Fruit fly (Drosophila melanogaster) whole organism, embryonic: Measurements from ENCODE around the gene Unc50.
A peak's percentile ranks its signal among the peaks of the same experiment; 100 is the strongest.

Source experiments
- CG10267 ChIP-seq: fragments of 200-800 bp; sonication (Bioruptor generic); optimal IDR thresholded peaks from 2 replicates; lab custom pipeline; 2018; ENCODE audit warnings: missing biosample characterization, mild to moderate bottlenecking, missing genetic modification characterization, moderate library complexity
- CG12155 ChIP-seq: fragments of 200-800 bp; sonication (Bioruptor generic); optimal IDR thresholded peaks from 3 replicates; lab custom pipeline; 2016; ENCODE audit warnings: missing biosample characterization, missing genetic modification characterization
- CG1233 ChIP-seq: fragments of 200-800 bp; sonication (Bioruptor generic); optimal IDR thresholded peaks from 4 replicates; lab custom pipeline; 2018; ENCODE audit warnings: missing biosample characterization, mild to moderate bottlenecking, missing genetic modification characterization
- CG12659 ChIP-seq: fragments of 200-800 bp; sonication (Bioruptor generic); optimal IDR thresholded peaks from 3 replicates; lab custom pipeline; 2017; ENCODE audit warnings: mild to moderate bottlenecking, missing biosample characterization, missing genetic modification reagents, missing genetic modification characterization
- CG13624 ChIP-seq: fragments of 200-800 bp; sonication (Bioruptor generic); optimal IDR thresholded peaks from 2 replicates; lab custom pipeline; 2016; ENCODE audit warnings: missing biosample characterization, missing genetic modification characterization
- CG1602 ChIP-seq: fragments of 200-800 bp; sonication (Bioruptor generic); optimal IDR thresholded peaks from 3 replicates; lab custom pipeline; 2016; ENCODE audit warnings: missing biosample characterization, missing genetic modification characterization
- CG16813 ChIP-seq: fragments of 200-800 bp; sonication (Bioruptor generic); IDR thresholded peaks from 3 replicates; pipeline ENCODE4 v1.3.6; 2022; ENCODE audit warnings: missing biosample characterization, missing genetic modification characterization; ENCODE audit not compliant: partially characterized antibody
- CG17186 ChIP-seq: fragments of 200-800 bp; sonication (Bioruptor generic); optimal IDR thresholded peaks from 3 replicates; lab custom pipeline; 2017; ENCODE audit warnings: missing biosample characterization, missing genetic modification reagents, missing genetic modification characterization
- CG18599 ChIP-seq: fragments of 200-800 bp; sonication (Bioruptor generic); optimal IDR thresholded peaks from 3 replicates; lab custom pipeline; 2017; ENCODE audit warnings: missing biosample characterization, missing genetic modification characterization, mild to moderate bottlenecking, moderate library complexity, missing genetic modification reagents
- CG2116 ChIP-seq: fragments of 200-800 bp; sonication (Bioruptor generic); optimal IDR thresholded peaks from 3 replicates; lab custom pipeline; 2018; ENCODE audit warnings: missing biosample characterization, mild to moderate bottlenecking, missing genetic modification characterization
- CG31388 ChIP-seq: fragments of 200-800 bp; sonication (Bioruptor generic); optimal IDR thresholded peaks from 2 replicates; lab custom pipeline; 2016; ENCODE audit warnings: missing biosample characterization, missing genetic modification characterization
- CG34376 ChIP-seq: fragments of 200-800 bp; sonication (Bioruptor generic); optimal IDR thresholded peaks from 2 replicates; lab custom pipeline; 2018; ENCODE audit warnings: missing biosample characterization, mild to moderate bottlenecking, missing genetic modification characterization
- CG3838 ChIP-seq: fragments of 200-800 bp; sonication (Bioruptor generic); optimal IDR thresholded peaks from 3 replicates; lab custom pipeline; 2016; ENCODE audit warnings: missing biosample characterization, missing genetic modification characterization
- CG4360 ChIP-seq: fragments of 200-800 bp; sonication (Bioruptor generic); IDR thresholded peaks from 2 replicates; pipeline ENCODE4 v1.3.6; 2022; ENCODE audit warnings: missing biosample characterization, missing genetic modification characterization
- CG5180 ChIP-seq: fragments of 200-800 bp; sonication (Bioruptor generic); optimal IDR thresholded peaks from 3 replicates; lab custom pipeline; 2017; ENCODE audit warnings: missing biosample characterization, missing genetic modification characterization, mild to moderate bottlenecking, moderate library complexity, missing genetic modification reagents
- CG6175 ChIP-seq: fragments of 200-800 bp; sonication (Bioruptor generic); IDR thresholded peaks from 3 replicates; pipeline ENCODE4 v1.3.6; 2022; ENCODE audit warnings: missing biosample characterization, missing genetic modification characterization
- CG6272 ChIP-seq: fragments of 200-800 bp; sonication (Bioruptor generic); IDR thresholded peaks from 2 replicates; pipeline ENCODE4 v1.3.6; 2022; ENCODE audit warnings: missing biosample characterization, missing genetic modification characterization
- CG6654 ChIP-seq: fragments of 200-800 bp; sonication (Bioruptor generic); optimal IDR thresholded peaks from 2 replicates; lab custom pipeline; 2017; ENCODE audit warnings: missing biosample characterization, mild to moderate bottlenecking, missing genetic modification characterization
- CG7357 ChIP-seq: fragments of 200-800 bp; sonication (Bioruptor generic); IDR thresholded peaks from 3 replicates; pipeline ENCODE4 v1.3.6; 2022; ENCODE audit warnings: missing biosample characterization, missing genetic modification characterization
- CG7372 ChIP-seq: fragments of 200-800 bp; sonication (Bioruptor generic); IDR thresholded peaks from 2 replicates; pipeline ENCODE4 v1.3.6; 2022; ENCODE audit warnings: missing biosample characterization, missing genetic modification characterization
- CG7839 ChIP-seq: fragments of 200-800 bp; sonication (Bioruptor generic); optimal IDR thresholded peaks from 3 replicates; lab custom pipeline; 2018; ENCODE audit warnings: missing biosample characterization, mild to moderate bottlenecking, missing genetic modification characterization, moderate library complexity
- CG8089 ChIP-seq: fragments of 200-800 bp; sonication (Bioruptor generic); optimal IDR thresholded peaks from 3 replicates; lab custom pipeline; 2016; ENCODE audit warnings: missing biosample characterization, missing genetic modification characterization
- CG8359 ChIP-seq: fragments of 200-800 bp; sonication (Bioruptor generic); optimal IDR thresholded peaks from 2 replicates; lab custom pipeline; 2017; ENCODE audit warnings: missing biosample characterization, mild to moderate bottlenecking, missing genetic modification characterization, borderline replicate concordance
- Doc2 ChIP-seq: fragments of 200-800 bp; sonication (Bioruptor generic); IDR thresholded peaks from 2 replicates; pipeline ENCODE4 v1.3.6; 2022; ENCODE audit warnings: missing biosample characterization, missing genetic modification characterization
- ERR ChIP-seq: fragments of 200-800 bp; sonication (Bioruptor generic); optimal IDR thresholded peaks from 2 replicates; lab custom pipeline; 2016; ENCODE audit warnings: missing biosample characterization, missing genetic modification characterization
- Neu2 ChIP-seq: fragments of 200-800 bp; sonication (Bioruptor generic); optimal IDR thresholded peaks from 3 replicates; lab custom pipeline; 2016; ENCODE audit warnings: missing biosample characterization, missing genetic modification characterization, borderline replicate concordance
- NfI ChIP-seq: fragments of 200-800 bp; sonication (Bioruptor generic); optimal IDR thresholded peaks from 3 replicates; lab custom pipeline; 2018; ENCODE audit warnings: missing biosample characterization, mild to moderate bottlenecking, missing genetic modification characterization, moderate library complexity
- Poxn ChIP-seq: fragments of 200-800 bp; sonication (Bioruptor generic); IDR thresholded peaks from 2 replicates; pipeline ENCODE4 v1.3.6; 2022; ENCODE audit warnings: missing biosample characterization, missing genetic modification characterization
- Sry-δ ChIP-seq: fragments of 200-800 bp; sonication (Bioruptor generic); optimal IDR thresholded peaks from 2 replicates; lab custom pipeline; 2016; ENCODE audit warnings: missing biosample characterization, missing genetic modification characterization
- TFAM ChIP-seq: fragments of 200-800 bp; sonication (Bioruptor generic); optimal IDR thresholded peaks from 2 replicates; lab custom pipeline; 2017; ENCODE audit warnings: missing biosample characterization, missing genetic modification characterization, inconsistent platforms
- crc ChIP-seq: fragments of 200-800 bp; sonication (Bioruptor generic); optimal IDR thresholded peaks from 2 replicates; lab custom pipeline; 2016; ENCODE audit warnings: missing biosample characterization, missing genetic modification characterization
- crol ChIP-seq: fragments of 200-800 bp; sonication (Bioruptor generic); IDR thresholded peaks from 2 replicates; pipeline ENCODE4 v1.3.6; 2022; ENCODE audit warnings: missing biosample characterization, missing genetic modification characterization
- cwo ChIP-seq: fragments of 200-800 bp; sonication (Bioruptor generic); optimal IDR thresholded peaks from 3 replicates; lab custom pipeline; 2017; ENCODE audit warnings: missing biosample characterization, missing genetic modification characterization, mild to moderate bottlenecking, moderate library complexity, missing genetic modification reagents
- esg ChIP-seq: fragments of 200-800 bp; sonication (Bioruptor generic); conservative IDR thresholded peaks from 2 replicates; pipeline ENCODE4 v1.3.6; 2022; ENCODE audit warnings: missing biosample characterization, missing genetic modification characterization
- gro ChIP-seq: fragments of 200-800 bp; sonication (Bioruptor generic); optimal IDR thresholded peaks from 2 replicates; lab custom pipeline; 2016; ENCODE audit warnings: missing biosample characterization, missing genetic modification characterization
- jing ChIP-seq: fragments of 200-800 bp; sonication (Bioruptor generic); optimal IDR thresholded peaks from 2 replicates; lab custom pipeline; 2018; ENCODE audit warnings: missing biosample characterization, mild to moderate bottlenecking, missing genetic modification characterization
- kay ChIP-seq: fragments of 200-800 bp; sonication (Bioruptor generic); optimal IDR thresholded peaks from 2 replicates; lab custom pipeline; 2016; ENCODE audit warnings: missing biosample characterization, missing genetic modification characterization
- knrl ChIP-seq: fragments of 200-800 bp; sonication (Bioruptor generic); IDR thresholded peaks from 3 replicates; pipeline ENCODE4 v1.3.6; 2022; ENCODE audit warnings: missing biosample characterization, missing genetic modification characterization; ENCODE audit not compliant: partially characterized antibody
- lov ChIP-seq, 2 experiments: fragments of 200-800 bp in 1 of 2; fragments of >200 bp in 1 of 2; sonication (Bioruptor generic) in 1 of 2; IDR thresholded peaks in 1 of 2; optimal IDR thresholded peaks in 1 of 2; 2 replicates in 1 of 2; 3 replicates in 1 of 2; pipeline versions ENCODE4 v1.3.6 to Lab custom; 2017 to 2022; ENCODE audit warnings: missing biosample characterization in 1 of 2, missing genetic modification characterization in 1 of 2
- pita ChIP-seq: fragments of 200-800 bp; sonication (Bioruptor generic); optimal IDR thresholded peaks from 2 replicates; lab custom pipeline; 2017; ENCODE audit warnings: missing biosample characterization, mild to moderate bottlenecking, missing genetic modification characterization
- prd ChIP-seq, 3 experiments: fragments of >200 bp in 2 of 3; fragments of 200-800 bp in 1 of 3; sonication (Bioruptor generic) in 1 of 3; optimal IDR thresholded peaks in 2 of 3; IDR thresholded peaks in 1 of 3; 2 replicates in 2 of 3; 3 replicates in 1 of 3; pipeline versions ENCODE4 v1.3.6 to Lab custom; 2017 to 2022; ENCODE audit warnings: missing biosample characterization in 1 of 3, missing genetic modification characterization in 1 of 3
- ro ChIP-seq: fragments of 200-800 bp; sonication (Bioruptor generic); IDR thresholded peaks from 2 replicates; pipeline ENCODE4 v1.3.6; 2022; ENCODE audit warnings: missing biosample characterization, missing genetic modification characterization
- ssp ChIP-seq: fragments of 200-800 bp; sonication (Bioruptor generic); IDR thresholded peaks from 2 replicates; pipeline ENCODE4 v1.3.6; 2022; ENCODE audit warnings: missing biosample characterization, missing genetic modification characterization
- tap ChIP-seq: fragments of 200-800 bp; optimal IDR thresholded peaks from 3 replicates; lab custom pipeline; 2019; ENCODE audit warnings: missing biosample characterization, mild to moderate bottlenecking, missing genetic modification characterization, moderate library complexity
- tna ChIP-seq: fragments of 200-800 bp; sonication (Bioruptor generic); IDR thresholded peaks from 2 replicates; pipeline ENCODE4 v1.3.6; 2022; ENCODE audit warnings: missing biosample characterization, missing genetic modification characterization; ENCODE audit not compliant: partially characterized antibody
- wor ChIP-seq: fragments of 200-800 bp; sonication (Bioruptor generic); IDR thresholded peaks from 2 replicates; pipeline ENCODE4 v1.3.6; 2022; ENCODE audit warnings: missing biosample characterization, missing genetic modification characterization
- zen2 ChIP-seq: fragments of 200-800 bp; sonication (Bioruptor generic); IDR thresholded peaks from 3 replicates; pipeline ENCODE4 v1.3.6; 2022; ENCODE audit warnings: missing biosample characterization, missing genetic modification characterization; ENCODE audit not compliant: partially characterized antibody

Unc50 gene

DNA sequence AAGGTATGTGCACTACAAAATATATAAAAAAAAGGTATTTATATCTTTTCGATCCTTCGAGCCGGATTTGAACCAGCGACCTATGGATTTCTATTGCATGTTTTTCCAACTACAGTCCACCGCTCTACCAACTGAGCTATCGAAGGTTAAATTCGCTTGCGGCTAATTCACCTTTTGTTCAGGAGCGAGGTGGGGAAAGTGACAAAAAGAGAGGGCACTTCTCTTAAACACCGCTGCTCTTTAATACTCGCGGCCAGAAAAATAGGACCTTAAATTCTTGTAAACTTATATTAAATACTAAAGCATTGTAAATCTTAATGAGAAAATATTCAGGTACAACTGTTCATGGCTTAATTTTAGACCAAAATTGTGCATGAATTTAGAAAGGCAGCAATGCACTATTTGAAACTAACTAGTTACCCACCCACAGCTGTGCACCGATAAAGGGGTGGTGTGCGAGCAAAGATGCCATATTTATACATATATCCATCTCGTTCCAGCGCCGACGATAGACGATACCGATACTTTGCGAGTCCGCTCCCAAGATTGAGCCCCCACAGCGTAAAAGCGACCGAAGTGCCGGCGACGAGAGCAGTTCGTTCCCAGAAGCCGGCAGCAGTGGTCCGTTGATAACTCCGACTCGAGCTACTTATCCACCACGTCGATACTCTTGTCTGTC, 7.2 kb downstream of the Unc50 start (continued):
- TF ChIP-seq lov (optimal IDR thresholded peaks at IDR 0.05; lab: Kevin White, UChicago) (no peak), lov (GFP tag; IDR thresholded peaks at IDR 0.05; lab: Robert Waterston, UW) (peak; percentile 94), CG5180 (GFP tag; lab: Kevin White, UChicago) (peak; percentile 90), CG6175 (GFP tag; lab: Robert Waterston, UW) (peak; percentile 85), pita (GFP tag; lab: Kevin White, UChicago) (no peak), CG12659 (GFP tag; lab: Kevin White, UChicago) (peak; percentile 99), CG1233 (GFP tag; lab: Kevin White, UChicago) (peak; percentile 97), CG1602 (GFP tag; lab: Kevin White, UChicago) (peak; percentile 96), CG7372 (GFP tag; lab: Robert Waterston, UW) (peak; percentile 91), CG8359 (GFP tag; lab: Kevin White, UChicago) (peak; percentile 92), wor (GFP tag; lab: Robert Waterston, UW) (peak; percentile 90), kay (GFP tag; lab: Kevin White, UChicago) (peak; percentile 95), CG4360 (peak; percentile 86), crc (GFP tag; lab: Kevin White, UChicago) (peak; percentile 96), zen2 (peak; percentile 53; the same call in 2 of the 3 replicates), Sry-δ (GFP tag; lab: Kevin White, UChicago) (peak; percentile 77), Doc2 (peak; percentile 55; the same call in 1 of the 2 replicates), CG7357 (GFP tag; lab: Robert Waterston, UW) (peak; percentile 87), Neu2 (GFP tag; lab: Kevin White, UChicago) (peak; percentile 83), CG3838 (GFP tag; lab: Kevin White, UChicago) (peak; percentile 93), tap (tag; lab: Kevin White, UChicago) (peak; percentile 98), CG2116 (GFP tag; lab: Kevin White, UChicago) (peak; percentile 91), jing (GFP tag; lab: Kevin White, UChicago) (peak; percentile 94), tna (GFP tag; lab: Robert Waterston, UW) (no peak; the same call in none of the 2 replicates), ERR (GFP tag; lab: Kevin White, UChicago) (peak; percentile 96), cwo (GFP tag; lab: Kevin White, UChicago) (peak; percentile 97), gro (GFP tag; lab: Kevin White, UChicago) (peak; percentile 98), knrl (GFP tag; lab: Robert Waterston, UW) (no peak; the same call in 1 of the 3 replicates), Poxn (GFP tag; lab: Robert Waterston, UW) (peak; percentile 68), CG6654 (peak; percentile 89), CG12155 (GFP tag; lab: Kevin White, UChicago) (peak; percentile 98), CG6272 (GFP tag; lab: Robert Waterston, UW) (peak; percentile 86), CG10267 (peak; percentile 97), CG34376 (GFP tag; lab: Kevin White, UChicago) (peak; percentile 99), ro (GFP tag; lab: Robert Waterston, UW) (peak; percentile 87), crol (peak; percentile 79), CG13624 (peak; percentile 98), TFAM (GFP tag; lab: Kevin White, UChicago) (peak; percentile 87), CG8089 (GFP tag; lab: Kevin White, UChicago) (peak; percentile 95), prd (optimal IDR thresholded peaks at IDR 0.05; lab: Kevin White, UChicago) (no peak), prd (GFP tag; IDR thresholded peaks at IDR 0.05; lab: Robert Waterston, UW) (peak; percentile 97), CG17186 (GFP tag; lab: Kevin White, UChicago) (peak; percentile 93), CG7839 (tag; lab: Kevin White, UChicago) (peak; percentile 98), CG16813 (GFP tag; lab: Robert Waterston, UW) (peak; percentile 71), ssp (peak; percentile 85), NfI (GFP tag; lab: Kevin White, UChicago) (peak; percentile 97), CG18599 (peak; percentile 99), esg (GFP tag; lab: Robert Waterston, UW) (peak; percentile 92), CG31388 (GFP tag; lab: Kevin White, UChicago) (peak; percentile 94)
